Worm (Caenorhabditis elegans) whole organism, L1 larva: ENCODE measurements around the gene C49A9.3.

ENCODE experiments used
- C04F5.9 ChIP-seq: sonication (generic microtip); optimal IDR thresholded peaks from 2 replicates; lab custom pipeline; 2016; ENCODE audit warnings: missing genetic modification characterization, missing compliant biosample characterization
- aly-2 ChIP-seq: fragments of 150-350 bp; optimal IDR thresholded peaks from 2 replicates; lab custom pipeline; 2014; ENCODE audit warnings: missing biosample characterization, missing genetic modification characterization
- ama-1 ChIP-seq: fragments of 150-350 bp; optimal IDR thresholded peaks from 2 replicates; lab custom pipeline; 2014
- ceh-63 ChIP-seq: fragments of 200-800 bp; sonication (Bioruptor generic); optimal IDR thresholded peaks from 2 replicates; lab custom pipeline; 2018; ENCODE audit warnings: mild to moderate bottlenecking, missing genetic modification characterization, missing compliant biosample characterization
- ceh-8 ChIP-seq: fragments of 200-800 bp; sonication (Bioruptor generic); optimal IDR thresholded peaks from 2 replicates; lab custom pipeline; 2018; ENCODE audit warnings: mild to moderate bottlenecking, missing genetic modification characterization, moderate library complexity, missing compliant biosample characterization
- ceh-90 ChIP-seq: sonication (generic microtip); optimal IDR thresholded peaks from 2 replicates; lab custom pipeline; 2016; ENCODE audit warnings: missing genetic modification characterization, missing compliant biosample characterization
- ces-1 ChIP-seq: fragments of 150-350 bp; optimal IDR thresholded peaks from 2 replicates; lab custom pipeline; 2014; ENCODE audit warnings: missing biosample characterization, missing genetic modification reagents, missing genetic modification characterization
- efl-1 ChIP-seq, 4 experiments: fragments of 150-350 bp; optimal IDR thresholded peaks in 3 of 4; peaks in 1 of 4; 1 replicate in 1 of 4; 2 replicates in 3 of 4; lab custom pipeline; 2014; ENCODE audit warnings: missing biosample characterization in 2 of 4, missing genetic modification characterization in 2 of 4, missing genetic modification reagents in 2 of 4
- elt-2 ChIP-seq: sonication (generic microtip); optimal IDR thresholded peaks from 2 replicates; lab custom pipeline; 2016; ENCODE audit warnings: missing genetic modification characterization, mild to moderate bottlenecking, inconsistent platforms, missing compliant biosample characterization, missing genetic modification reagents
- elt-3 ChIP-seq, 6 experiments: fragments of 150-350 bp in 1 of 6; sonication (generic microtip); optimal IDR thresholded peaks; 2 replicates each; lab custom pipeline; 2017 to 2018; ENCODE audit warnings: missing biosample characterization in 6 of 6, missing genetic modification characterization in 6 of 6, inconsistent platforms in 1 of 6
- fkh-10 ChIP-seq: sonication (generic microtip); optimal IDR thresholded peaks from 2 replicates; lab custom pipeline; 2017; ENCODE audit warnings: missing biosample characterization, missing genetic modification reagents, missing genetic modification characterization
- fos-1 ChIP-seq: fragments of 150-350 bp; optimal IDR thresholded peaks from 2 replicates; lab custom pipeline; 2014; ENCODE audit warnings: missing biosample characterization, missing genetic modification characterization
- grh-1 ChIP-seq: fragments of 200-800 bp; sonication (Bioruptor generic); IDR thresholded peaks from 2 replicates; pipeline ENCODE4 v1.3.6; 2022; ENCODE audit warnings: missing genetic modification reagents, missing genetic modification characterization, missing compliant biosample characterization
- hlh-17 ChIP-seq: fragments of 200-800 bp; sonication (Bioruptor generic); optimal IDR thresholded peaks from 2 replicates; lab custom pipeline; 2018; ENCODE audit warnings: missing genetic modification characterization, mild to moderate bottlenecking, missing compliant biosample characterization, moderate library complexity, borderline replicate concordance
- hlh-4 ChIP-seq: sonication (generic microtip); optimal IDR thresholded peaks from 2 replicates; lab custom pipeline; 2016; ENCODE audit warnings: mild to moderate bottlenecking, missing genetic modification characterization, missing compliant biosample characterization
- hpl-2 ChIP-seq: fragments of 150-350 bp; optimal IDR thresholded peaks from 2 replicates; lab custom pipeline; 2014; ENCODE audit warnings: missing biosample characterization, missing genetic modification reagents, missing genetic modification characterization
- irx-1 ChIP-seq: sonication (generic microtip); optimal IDR thresholded peaks from 2 replicates; lab custom pipeline; 2016; ENCODE audit warnings: missing genetic modification characterization, missing compliant biosample characterization
- isw-1 ChIP-seq: fragments of 200-800 bp; sonication (Bioruptor generic); IDR thresholded peaks from 2 replicates; pipeline ENCODE4 v1.3.6; 2022; ENCODE audit warnings: missing genetic modification characterization, missing compliant biosample characterization
- lin-14 ChIP-seq: fragments of 200-800 bp; sonication (Bioruptor generic); optimal IDR thresholded peaks from 2 replicates; lab custom pipeline; 2018; ENCODE audit warnings: mild to moderate bottlenecking, missing genetic modification characterization, moderate library complexity, missing compliant biosample characterization
- lin-35 ChIP-seq, 2 experiments: fragments of 150-350 bp; optimal IDR thresholded peaks; 2 replicates each; lab custom pipeline; 2014; ENCODE audit warnings: missing biosample characterization in 2 of 2, missing genetic modification characterization in 2 of 2, missing genetic modification reagents in 2 of 2
- lsy-2 ChIP-seq, 2 experiments: fragments of 150-350 bp; optimal IDR thresholded peaks; 2 replicates each; lab custom pipeline; 2014; ENCODE audit warnings: missing biosample characterization in 2 of 2, missing genetic modification characterization in 2 of 2
- mab-9 ChIP-seq: fragments of 200-800 bp; sonication (Bioruptor generic); IDR thresholded peaks from 2 replicates; pipeline ENCODE4 v1.3.6; 2022; ENCODE audit warnings: missing genetic modification reagents, missing genetic modification characterization, missing compliant biosample characterization
- mdl-1 ChIP-seq, 2 experiments: fragments of 150-350 bp; optimal IDR thresholded peaks; 2 replicates each; lab custom pipeline; 2014 to 2017; ENCODE audit warnings: missing biosample characterization in 2 of 2, missing genetic modification characterization in 2 of 2, inconsistent platforms in 1 of 2
- mef-2 ChIP-seq: fragments of 150-350 bp; optimal IDR thresholded peaks from 2 replicates; lab custom pipeline; 2014; ENCODE audit warnings: missing biosample characterization, missing genetic modification characterization
- nhr-19 ChIP-seq: fragments of 200-800 bp; sonication (Bioruptor generic); conservative IDR thresholded peaks from 2 replicates; pipeline ENCODE4 v1.3.6; 2022; ENCODE audit warnings: missing genetic modification characterization, missing compliant biosample characterization
- nhr-20 ChIP-seq: sonication (generic microtip); optimal IDR thresholded peaks from 2 replicates; lab custom pipeline; 2016; ENCODE audit warnings: mild to moderate bottlenecking, missing genetic modification characterization, missing compliant biosample characterization
- nhr-237 ChIP-seq: fragments of 150-350 bp; optimal IDR thresholded peaks from 2 replicates; lab custom pipeline; 2014; ENCODE audit warnings: missing biosample characterization, missing genetic modification characterization
- nhr-47 ChIP-seq: sonication (generic microtip); optimal IDR thresholded peaks from 2 replicates; lab custom pipeline; 2016; ENCODE audit warnings: mild to moderate bottlenecking, missing genetic modification characterization, moderate library complexity, missing compliant biosample characterization
- nhr-76 ChIP-seq: sonication (generic microtip); optimal IDR thresholded peaks from 2 replicates; lab custom pipeline; 2017; ENCODE audit warnings: missing biosample characterization, missing genetic modification characterization
- nhr-85 ChIP-seq: sonication (generic microtip); peaks from one replicate; lab custom pipeline; 2016; ENCODE audit warnings: missing genetic modification characterization, inconsistent platforms, missing compliant biosample characterization
- skn-1 ChIP-seq: fragments of 150-350 bp; optimal IDR thresholded peaks from 2 replicates; lab custom pipeline; 2014; ENCODE audit warnings: missing biosample characterization, missing genetic modification characterization
- snpc-4 ChIP-seq: fragments of 150-350 bp; optimal IDR thresholded peaks from 2 replicates; lab custom pipeline; 2014; ENCODE audit warnings: missing biosample characterization, missing genetic modification characterization
- snu-23 ChIP-seq: sonication (generic microtip); optimal IDR thresholded peaks from 2 replicates; lab custom pipeline; 2016; ENCODE audit warnings: missing genetic modification characterization, missing compliant biosample characterization
- sptf-1 ChIP-seq: fragments of 150-350 bp; optimal IDR thresholded peaks from 2 replicates; lab custom pipeline; 2014; ENCODE audit warnings: missing biosample characterization, missing genetic modification characterization
- sup-37 ChIP-seq: fragments of 200-800 bp; sonication (Bioruptor generic); optimal IDR thresholded peaks from 2 replicates; lab custom pipeline; 2018; ENCODE audit warnings: mild to moderate bottlenecking, missing genetic modification characterization, missing compliant biosample characterization
- swsn-7 ChIP-seq: sonication (generic microtip); optimal IDR thresholded peaks from 2 replicates; lab custom pipeline; 2016; ENCODE audit warnings: missing genetic modification characterization, missing compliant biosample characterization
- tbx-2 ChIP-seq: sonication (generic microtip); optimal IDR thresholded peaks from 2 replicates; lab custom pipeline; 2016; ENCODE audit warnings: missing genetic modification characterization, missing compliant biosample characterization
- unc-130 ChIP-seq: fragments of 150-350 bp; optimal IDR thresholded peaks from 2 replicates; lab custom pipeline; 2017; ENCODE audit warnings: missing biosample characterization, missing genetic modification characterization, inconsistent platforms
- vab-15 ChIP-seq: sonication (generic microtip); optimal IDR thresholded peaks from 2 replicates; lab custom pipeline; 2017; ENCODE audit warnings: missing genotype, mild to moderate bottlenecking, missing genetic modification characterization, missing compliant biosample characterization
- xbp-1 ChIP-seq: sonication (generic microtip); optimal IDR thresholded peaks from 2 replicates; lab custom pipeline; 2016; ENCODE audit warnings: missing genetic modification characterization, missing compliant biosample characterization
- zip-4 ChIP-seq: fragments of 200-800 bp; sonication (Bioruptor generic); optimal IDR thresholded peaks from 2 replicates; lab custom pipeline; 2018; ENCODE audit warnings: mild to moderate bottlenecking, missing genetic modification characterization, moderate library complexity, missing compliant biosample characterization
- ztf-4 ChIP-seq: fragments of 150-350 bp; optimal IDR thresholded peaks from 2 replicates; lab custom pipeline; 2014; ENCODE audit warnings: missing biosample characterization, missing genetic modification characterization

C49A9.3 gene

ce11 chrIV:6221878-6222277 lies at the start of gene C49A9.3:
Gene C49A9.3, plus strand, starts transcription at chrIV:6222089.
- TF ChIP-seq ztf-4 (tag; lab: Kevin White, UChicago) (no peak), lin-35 (GFP tag; optimal IDR thresholded peaks at IDR 0.05; lab: Kevin White, UChicago) (no peak), mab-9 (GFP tag; lab: Robert Waterston, UW) (no peak), elt-2 (tag; lab: Kevin White, UChicago) (peak; percentile 51), nhr-237 (tag; lab: Kevin White, UChicago) (no peak), mef-2 (tag; lab: Kevin White, UChicago) (no peak), efl-1 (optimal IDR thresholded peaks at IDR 0.05; lab: Kevin White, UChicago) (no peak), efl-1 (GFP tag; optimal IDR thresholded peaks at IDR 0.05 in 1 of 2; lab: Kevin White, UChicago) (peak in 1 of 2 experiments; percentile 2), fos-1 (tag; lab: Kevin White, UChicago) (no peak)

- TF ChIP-seq fkh-10 (GFP tag; lab: Kevin White, UChicago) = peak; percentile 68
- peak; percentile 53 for TF ChIP-seq lin-14 (GFP tag; lab: Kevin White, UChicago)
- no peak for TF ChIP-seq ces-1 (GFP tag; lab: Kevin White, UChicago)
- TF ChIP-seq, all 84 proteins: peak for 2
These were observed 48.9 kb upstream of the C49A9.3 start for ce11 chrIV:6172959-6173358.

ce11 chrIV:6177383-6177782 lies 44.5 kb upstream of the C49A9.3 start:
- peak; percentile 32 for TF ChIP-seq nhr-85 (tag; lab: Kevin White, UChicago)
- TF ChIP-seq lsy-2 (tag; optimal IDR thresholded peaks at IDR 0.05; lab: Kevin White, UChicago) = no peak
- TF ChIP-seq lin-14 (GFP tag; lab: Kevin White, UChicago) = peak; percentile 58
- TF ChIP-seq elt-3 (tag; optimal IDR thresholded peaks at IDR 0.05; lab: Kevin White, UChicago) = no peak
- peak; percentile 25 for TF ChIP-seq fkh-10 (GFP tag; lab: Kevin White, UChicago)

- TF ChIP-seq hlh-17 (GFP tag; lab: Kevin White, UChicago) = no peak
- TF ChIP-seq ama-1 = no peak
- TF ChIP-seq C04F5.9 (tag; lab: Kevin White, UChicago) = no peak
- TF ChIP-seq grh-1 (GFP tag; lab: Robert Waterston, UW) = no peak
- TF ChIP-seq irx-1 (tag; lab: Kevin White, UChicago) = no peak
- no peak for TF ChIP-seq ceh-8
- no peak for TF ChIP-seq nhr-47 (tag; lab: Kevin White, UChicago)
- no peak for TF ChIP-seq ces-1 (GFP tag; lab: Kevin White, UChicago)
- TF ChIP-seq swsn-7 (tag; lab: Kevin White, UChicago) = no peak
- TF ChIP-seq nhr-20 = no peak
- TF ChIP-seq isw-1 (GFP tag; lab: Robert Waterston, UW) = no peak
- TF ChIP-seq sup-37 (GFP tag; lab: Kevin White, UChicago) = no peak
- TF ChIP-seq hpl-2 (GFP tag; lab: Kevin White, UChicago) = no peak
- no peak for TF ChIP-seq aly-2 (tag; lab: Kevin White, UChicago)
- TF ChIP-seq lin-35 (GFP tag; optimal IDR thresholded peaks at IDR 0.05; lab: Kevin White, UChicago) = no peak
- TF ChIP-seq nhr-19 (GFP tag; lab: Robert Waterston, UW) = no peak
- TF ChIP-seq xbp-1 (tag; lab: Kevin White, UChicago) = no peak
- no peak for TF ChIP-seq skn-1 (tag; lab: Kevin White, UChicago)
These were observed 38.1 kb upstream of the C49A9.3 start, which contains the start of gene unc-77 for ce11 chrIV:6183757-6184156. Gene unc-77, minus strand, starts transcription at chrIV:6183857.

ce11 chrIV:6185578-6185977 lies 36.3 kb upstream of the C49A9.3 start, which contains the start of gene asp-9:
Gene asp-9, plus strand, starts transcription at chrIV:6185889.
- TF ChIP-seq elt-2 (tag; lab: Kevin White, UChicago) (peak; percentile 40), sptf-1 (tag; lab: Kevin White, UChicago) (no peak)

ce11 chrIV:6187160-6187559 lies 34.7 kb upstream of the C49A9.3 start:
- TF ChIP-seq mdl-1 (tag; optimal IDR thresholded peaks at IDR 0.05; lab: Kevin White, UChicago) (no peak), hlh-4 (tag; lab: Kevin White, UChicago) (no peak), zip-4 (no peak), snpc-4 (tag; lab: Kevin White, UChicago) (no peak), sptf-1 (tag; lab: Kevin White, UChicago) (no peak), unc-130 (no peak), fkh-10 (GFP tag; lab: Kevin White, UChicago) (no peak), elt-3 (tag; optimal IDR thresholded peaks at IDR 0.05; lab: Kevin White, UChicago) (no peak), tbx-2 (tag; lab: Kevin White, UChicago) (no peak), snu-23 (GFP tag; lab: Kevin White, UChicago) (no peak), vab-15 (no peak), ceh-90 (no peak), mab-9 (GFP tag; lab: Robert Waterston, UW) (no peak), elt-2 (tag; lab: Kevin White, UChicago) (no peak), hpl-2 (GFP tag; lab: Kevin White, UChicago) (no peak), fos-1 (tag; lab: Kevin White, UChicago) (no peak), nhr-76 (tag; lab: Kevin White, UChicago) (no peak), ceh-63 (GFP tag; lab: Kevin White, UChicago) (no peak)
